Fruit fly (Drosophila melanogaster): ENCODE data around the gene CG7886.

DNA sequence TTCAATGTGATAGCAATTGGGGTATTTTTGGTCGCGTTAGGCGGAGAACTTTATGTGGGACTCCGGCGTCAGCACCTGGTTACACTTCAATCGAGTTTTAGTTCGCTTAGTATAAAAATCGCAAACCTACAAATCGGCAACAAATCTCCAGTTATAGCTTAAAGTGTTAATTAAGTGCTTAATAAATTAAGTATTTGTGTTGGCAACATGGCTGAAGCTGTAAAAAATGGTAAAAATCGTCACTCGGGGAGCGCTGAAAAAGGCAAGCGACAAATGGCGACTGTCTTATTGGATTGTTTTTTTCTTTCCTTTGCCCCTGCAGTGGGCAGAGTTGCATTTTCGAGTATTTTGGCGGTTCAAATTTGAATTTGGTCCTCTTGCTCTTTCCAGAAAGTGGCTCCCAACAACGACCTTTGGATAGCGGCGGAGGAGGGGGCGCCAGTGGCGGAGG, 17.0 kb upstream of the CG7886 start, which contains the start of gene Hexim:
- TF ChIP-seq insv (optimal IDR thresholded peaks at IDR 0.05) = no peak
- no peak for TF ChIP-seq psq (optimal IDR thresholded peaks at IDR 0.05)
- no peak for TF ChIP-seq ttk (optimal IDR thresholded peaks at IDR 0.05)
